Worm (Caenorhabditis elegans): ENCODE data around the gene Y102A5C.4.
A peak's percentile ranks its signal among the peaks of the same experiment; 100 is the strongest.

Gene Y102A5C.4

DNA sequence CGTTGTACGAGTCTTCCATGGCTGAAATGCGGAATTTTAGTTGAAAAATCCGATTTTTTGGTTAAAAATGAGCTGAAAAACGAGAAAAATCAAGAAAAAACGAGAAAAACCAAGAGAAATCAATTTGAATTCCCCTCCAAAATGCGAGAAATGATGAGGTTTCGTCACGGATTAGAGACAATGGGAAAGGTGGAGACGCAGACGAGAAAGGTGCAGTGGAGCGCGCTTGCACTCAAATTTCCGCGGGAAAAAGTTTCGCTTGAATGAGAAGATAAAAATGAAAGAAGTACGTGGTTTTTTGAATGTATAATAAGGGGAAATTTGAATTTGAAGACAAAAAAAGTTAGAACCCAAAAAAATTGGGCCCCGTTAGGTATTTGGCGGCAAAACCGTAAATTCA is 43.6 kb downstream of the Y102A5C.4 start, which contains the start of gene efl-1 (continued):
- TF ChIP-seq unc-3 (GFP tag; conservative IDR thresholded peaks at IDR 0.05) (no peak), unc-3 (tag; optimal IDR thresholded peaks at IDR 0.05) (no peak), ceh-2 (tag; optimal IDR thresholded peaks at IDR 0.05) (no peak), syd-9 (tag; optimal IDR thresholded peaks at IDR 0.05) (no peak), pax-1 (tag; optimal IDR thresholded peaks at IDR 0.05) (peak; percentile 94), eyg-1 (tag; optimal IDR thresholded peaks at IDR 0.05) (no peak), ceh-14 (tag; optimal IDR thresholded peaks at IDR 0.05) (peak; percentile 77), elt-4 (tag; optimal IDR thresholded peaks at IDR 0.05) (no peak), hlh-13 (GFP tag; optimal IDR thresholded peaks at IDR 0.05) (no peak), gmeb-2 (tag; optimal IDR thresholded peaks at IDR 0.05) (no peak), ref-2 (tag; optimal IDR thresholded peaks at IDR 0.05) (peak; percentile 66), pros-1 (tag; optimal IDR thresholded peaks at IDR 0.05) (peak; percentile 58), ceh-6 (GFP tag; optimal IDR thresholded peaks at IDR 0.05) (no peak), ztf-16 (tag; optimal IDR thresholded peaks at IDR 0.05) (no peak), Y22D7AL.16 (tag; optimal IDR thresholded peaks at IDR 0.05) (no peak), hlh-15 (tag; optimal IDR thresholded peaks at IDR 0.05) (no peak), ceh-48 (tag; optimal IDR thresholded peaks at IDR 0.05) (peak; percentile 9), elt-2 (tag; optimal IDR thresholded peaks at IDR 0.05) (peak; percentile 61)

DNA sequence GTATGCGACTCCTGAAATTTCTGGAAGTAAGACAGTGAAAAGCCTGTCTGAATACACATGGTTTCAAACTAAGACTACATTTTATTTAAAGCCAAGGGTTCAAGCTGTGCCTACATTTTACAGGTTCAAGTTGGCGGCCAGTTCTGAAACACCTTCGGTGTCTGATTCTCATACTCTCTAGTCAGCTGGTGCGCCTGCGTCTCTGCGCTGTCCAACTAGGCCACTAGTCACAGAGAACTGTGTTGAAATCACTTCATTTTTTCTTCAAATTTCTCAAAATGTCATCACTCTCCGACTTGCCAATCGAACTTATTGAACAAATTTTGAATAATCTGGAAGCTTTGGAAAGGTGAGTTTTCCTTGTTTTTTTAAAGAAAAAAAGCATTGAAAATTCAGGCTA is 44.6 kb downstream of the Y102A5C.4 start, which contains the start of gene fbxa-90:
Gene fbxa-90 (plus strand): TSS at position 179 of the 400 bp plus-strand sequence.
- TF ChIP-seq C38D4.7 (GFP tag; optimal IDR thresholded peaks at IDR 0.05) (no peak), pros-1 (tag; optimal IDR thresholded peaks at IDR 0.05) (no peak)

DNA sequence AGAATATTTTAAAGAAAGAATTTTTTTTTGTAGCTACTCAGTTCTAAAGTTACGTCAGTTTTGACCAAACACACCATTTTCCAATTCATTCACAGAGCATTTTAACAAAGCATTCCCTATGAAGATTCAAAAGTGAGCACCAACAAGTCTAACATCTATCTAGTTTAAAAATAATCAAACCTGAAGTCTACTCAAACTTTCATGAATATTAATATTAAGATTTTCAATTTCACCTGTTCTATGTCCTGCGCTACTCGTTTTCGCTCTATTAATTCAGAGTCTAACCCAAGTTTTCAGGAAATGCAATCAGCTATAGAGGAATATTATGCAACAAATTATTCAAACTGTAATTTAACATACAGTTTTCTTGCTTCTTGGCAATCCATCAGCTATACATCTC is 50.1 kb downstream of the Y102A5C.4 start, which contains the start of gene srh-119:
Gene srh-119 (plus strand): TSS at position 301 of the 400 bp plus-strand sequence.
- TF ChIP-seq ceh-48 (tag; optimal IDR thresholded peaks at IDR 0.05), result no peak
- TF ChIP-seq T23F11.4 (GFP tag; optimal IDR thresholded peaks at IDR 0.05), result no peak
- TF ChIP-seq ztf-16 (tag; optimal IDR thresholded peaks at IDR 0.05), result no peak
- no peak for TF ChIP-seq ceh-2 (tag; optimal IDR thresholded peaks at IDR 0.05)
- no peak for TF ChIP-seq lin-11 (tag; optimal IDR thresholded peaks at IDR 0.05)
- no peak for TF ChIP-seq ama-1 (optimal IDR thresholded peaks at IDR 0.05)
- no peak for TF ChIP-seq ceh-18 (tag; optimal IDR thresholded peaks at IDR 0.05)
- TF ChIP-seq ceh-31 (tag; optimal IDR thresholded peaks at IDR 0.05), result no peak
- no peak for TF ChIP-seq C08G9.2 (tag; optimal IDR thresholded peaks at IDR 0.05)
- no peak for TF ChIP-seq gmeb-2 (tag; optimal IDR thresholded peaks at IDR 0.05)
- TF ChIP-seq tbx-2 (tag; optimal IDR thresholded peaks at IDR 0.05), result no peak
- TF ChIP-seq ahr-1 (tag; optimal IDR thresholded peaks at IDR 0.05), result no peak
- no peak for TF ChIP-seq eyg-1 (tag; optimal IDR thresholded peaks at IDR 0.05)

DNA sequence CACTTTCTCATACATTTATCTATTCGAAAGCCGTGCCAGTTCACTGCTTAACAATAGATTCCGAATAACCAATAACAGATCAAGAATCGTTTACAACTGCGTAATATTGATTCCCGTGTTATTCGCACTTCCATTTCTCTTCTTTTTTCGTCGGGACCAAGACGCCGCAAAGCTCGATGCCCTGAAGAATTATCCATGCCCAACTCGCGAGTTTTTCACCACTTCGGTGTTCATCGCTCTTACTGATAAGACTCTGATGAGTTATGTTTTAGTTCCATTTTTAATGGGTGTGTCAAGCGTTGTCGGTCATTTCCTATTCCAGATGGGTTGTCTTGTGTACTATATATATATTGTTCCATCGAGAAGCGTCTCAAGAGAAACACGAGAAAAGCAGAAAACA is 51.3 kb downstream of the Y102A5C.4 start:
- TF ChIP-seq fax-1 (tag; optimal IDR thresholded peaks at IDR 0.05), result no peak
- TF ChIP-seq rnt-1 (tag; optimal IDR thresholded peaks at IDR 0.05), result no peak

Measured in whole organism, late embryonic.